Worm (Caenorhabditis elegans): ENCODE data around the gene iglr-2.

DNA sequence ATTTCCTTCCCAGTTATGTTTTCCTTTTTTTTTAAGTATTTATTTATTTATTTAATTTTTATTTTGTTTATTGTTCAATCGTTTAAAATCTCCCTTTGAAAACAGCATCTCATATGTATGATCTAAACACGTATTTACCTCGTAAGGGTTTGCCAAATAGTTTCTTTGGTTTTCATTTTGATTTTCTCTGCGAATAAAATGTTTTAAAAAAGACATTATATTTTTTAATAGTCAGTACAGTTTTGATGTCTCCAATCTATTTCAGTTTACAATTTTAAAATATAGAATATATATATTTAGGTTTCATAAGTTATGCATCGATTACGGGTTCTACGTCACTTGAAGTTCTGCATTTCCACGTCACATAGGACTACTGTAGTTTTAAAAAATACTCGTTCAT, 49.5 kb upstream of the iglr-2 start, which contains the start of gene R05D3.12:
- no peak for TF ChIP-seq lin-13 (tag; optimal IDR thresholded peaks at IDR 0.05)
- TF ChIP-seq snpc-4 (tag; optimal IDR thresholded peaks at IDR 0.05) = no peak
- TF ChIP-seq ztf-11 (tag; optimal IDR thresholded peaks at IDR 0.05) = no peak
- TF ChIP-seq ces-1 (GFP tag; optimal IDR thresholded peaks at IDR 0.05) = no peak
- TF ChIP-seq nhr-12 (tag; optimal IDR thresholded peaks at IDR 0.05) = no peak
- no peak for TF ChIP-seq unc-62 (GFP tag; optimal IDR thresholded peaks at IDR 0.05)
- TF ChIP-seq elt-3 (tag; optimal IDR thresholded peaks at IDR 0.05) = no peak
